Worm (Caenorhabditis elegans) whole organism, late embryonic: Measurements from ENCODE around the gene Y102E9.6.

ENCODE experiments used
- C08G9.2 ChIP-seq: sonication (generic microtip); optimal IDR thresholded peaks from 2 replicates; lab custom pipeline; 2016; ENCODE audit warnings: mild to moderate bottlenecking, missing genetic modification characterization, moderate library complexity, missing compliant biosample characterization
- C38D4.7 ChIP-seq: fragments of 200-800 bp; sonication (Bioruptor generic); optimal IDR thresholded peaks from 2 replicates; lab custom pipeline; 2018; ENCODE audit warnings: mild to moderate bottlenecking, missing genetic modification characterization, moderate library complexity, missing compliant biosample characterization
- F13H6.1 ChIP-seq: sonication (generic microtip); optimal IDR thresholded peaks from 2 replicates; lab custom pipeline; 2016; ENCODE audit warnings: missing genetic modification characterization, missing compliant biosample characterization
- K02D7.2 ChIP-seq: sonication (generic microtip); optimal IDR thresholded peaks from 2 replicates; lab custom pipeline; 2017; ENCODE audit warnings: mild to moderate bottlenecking, missing genetic modification characterization, missing compliant biosample characterization
- K09A11.1 ChIP-seq: sonication (generic microtip); optimal IDR thresholded peaks from 2 replicates; lab custom pipeline; 2017; ENCODE audit warnings: antibody characterized with exemption, mild to moderate bottlenecking, missing genetic modification characterization, missing compliant biosample characterization; ENCODE audit not compliant: insufficient read depth
- Y22D7AL.16 ChIP-seq: sonication (generic microtip); optimal IDR thresholded peaks from 2 replicates; lab custom pipeline; 2016; ENCODE audit warnings: missing genetic modification characterization, missing compliant biosample characterization
- ceh-19 ChIP-seq: fragments of 200-800 bp; sonication (Bioruptor generic); optimal IDR thresholded peaks from 2 replicates; lab custom pipeline; 2018; ENCODE audit warnings: mild to moderate bottlenecking, missing genetic modification characterization, missing compliant biosample characterization
- ceh-2 ChIP-seq: sonication (generic microtip); optimal IDR thresholded peaks from 2 replicates; lab custom pipeline; 2016; ENCODE audit warnings: missing genotype, missing genetic modification characterization, missing compliant biosample characterization
- ceh-24 ChIP-seq: sonication (generic microtip); optimal IDR thresholded peaks from 2 replicates; lab custom pipeline; 2016; ENCODE audit warnings: mild to moderate bottlenecking, missing genetic modification characterization, missing compliant biosample characterization
- ceh-34 ChIP-seq: sonication (generic microtip); optimal IDR thresholded peaks from 2 replicates; lab custom pipeline; 2016; ENCODE audit warnings: mild to moderate bottlenecking, missing genetic modification characterization, missing compliant biosample characterization
- ceh-48 ChIP-seq: sonication (generic microtip); optimal IDR thresholded peaks from 2 replicates; lab custom pipeline; 2016; ENCODE audit warnings: missing genetic modification characterization, inconsistent platforms, missing compliant biosample characterization
- ceh-6 ChIP-seq: fragments of 200-800 bp; sonication (Bioruptor generic); optimal IDR thresholded peaks from 2 replicates; lab custom pipeline; 2018; ENCODE audit warnings: mild to moderate bottlenecking, missing genetic modification characterization, missing compliant biosample characterization
- ceh-9 ChIP-seq: sonication (generic microtip); optimal IDR thresholded peaks from 2 replicates; lab custom pipeline; 2016; ENCODE audit warnings: mild to moderate bottlenecking, missing genetic modification characterization, inconsistent platforms, missing compliant biosample characterization
- che-1 ChIP-seq: sonication (generic microtip); optimal IDR thresholded peaks from 2 replicates; lab custom pipeline; 2016; ENCODE audit warnings: mild to moderate bottlenecking, missing genetic modification characterization, missing compliant biosample characterization
- dve-1 ChIP-seq: sonication (generic microtip); optimal IDR thresholded peaks from 2 replicates; lab custom pipeline; 2017; ENCODE audit warnings: antibody characterized with exemption, mild to moderate bottlenecking, missing genetic modification characterization, missing compliant biosample characterization
- elt-2 ChIP-seq: sonication (generic microtip); optimal IDR thresholded peaks from 2 replicates; lab custom pipeline; 2016; ENCODE audit warnings: missing genetic modification reagents, missing genetic modification characterization, missing compliant biosample characterization
- ets-4 ChIP-seq: sonication (generic microtip); optimal IDR thresholded peaks from 2 replicates; lab custom pipeline; 2016; ENCODE audit warnings: missing genetic modification characterization, missing compliant biosample characterization
- fax-1 ChIP-seq: sonication (generic microtip); optimal IDR thresholded peaks from 2 replicates; lab custom pipeline; 2016; ENCODE audit warnings: missing genotype, missing genetic modification characterization, missing compliant biosample characterization
- fkh-10 ChIP-seq: fragments of 150-350 bp; optimal IDR thresholded peaks from 2 replicates; lab custom pipeline; 2014; ENCODE audit warnings: missing biosample characterization, missing genetic modification reagents, missing genetic modification characterization
- gmeb-2 ChIP-seq: sonication (generic microtip); optimal IDR thresholded peaks from 2 replicates; lab custom pipeline; 2016; ENCODE audit warnings: missing genetic modification characterization, inconsistent platforms, missing compliant biosample characterization
- hlh-13 ChIP-seq: fragments of 200-800 bp; sonication (Bioruptor generic); optimal IDR thresholded peaks from 2 replicates; lab custom pipeline; 2018; ENCODE audit warnings: mild to moderate bottlenecking, missing genetic modification characterization, missing compliant biosample characterization
- hlh-6 ChIP-seq: sonication (generic microtip); optimal IDR thresholded peaks from 2 replicates; lab custom pipeline; 2016; ENCODE audit warnings: missing genotype, missing genetic modification characterization, missing compliant biosample characterization
- hlh-8 ChIP-seq: sonication (generic microtip); optimal IDR thresholded peaks from 2 replicates; lab custom pipeline; 2016; ENCODE audit warnings: missing genotype, missing genetic modification characterization, missing compliant biosample characterization
- lim-6 ChIP-seq: sonication (generic microtip); optimal IDR thresholded peaks from 2 replicates; lab custom pipeline; 2016; ENCODE audit warnings: missing genetic modification characterization, missing compliant biosample characterization
- nfya-1 ChIP-seq: sonication (generic microtip); optimal IDR thresholded peaks from 2 replicates; lab custom pipeline; 2017; ENCODE audit warnings: missing genetic modification characterization, mild to moderate bottlenecking, missing compliant biosample characterization, antibody characterized with exemption, moderate library complexity
- nhr-11 ChIP-seq: fragments of 150-350 bp; optimal IDR thresholded peaks from 2 replicates; lab custom pipeline; 2014; ENCODE audit warnings: missing biosample characterization, missing genetic modification characterization
- npax-4 ChIP-seq: sonication (generic microtip); optimal IDR thresholded peaks from 2 replicates; lab custom pipeline; 2016; ENCODE audit warnings: missing genetic modification characterization, missing compliant biosample characterization
- odd-2 ChIP-seq: sonication (generic microtip); optimal IDR thresholded peaks from 2 replicates; lab custom pipeline; 2017; ENCODE audit warnings: antibody characterized with exemption, mild to moderate bottlenecking, missing genetic modification characterization, missing compliant biosample characterization
- pag-3 ChIP-seq: sonication (generic microtip); optimal IDR thresholded peaks from 2 replicates; lab custom pipeline; 2016; ENCODE audit warnings: missing compliant biosample characterization, missing genetic modification characterization, borderline replicate concordance
- pat-9 ChIP-seq: fragments of 200-800 bp; sonication (Bioruptor generic); optimal IDR thresholded peaks from 2 replicates; lab custom pipeline; 2018; ENCODE audit warnings: mild to moderate bottlenecking, missing genetic modification characterization, moderate library complexity, missing compliant biosample characterization
- pha-2 ChIP-seq: sonication (generic microtip); optimal IDR thresholded peaks from 2 replicates; lab custom pipeline; 2017; ENCODE audit warnings: mild to moderate bottlenecking, missing genetic modification characterization, missing compliant biosample characterization
- rnt-1 ChIP-seq: sonication (generic microtip); optimal IDR thresholded peaks from 2 replicates; lab custom pipeline; 2016; ENCODE audit warnings: missing genetic modification characterization, missing compliant biosample characterization
- sdc-2 ChIP-seq: sonication (generic microtip); optimal IDR thresholded peaks from 2 replicates; lab custom pipeline; 2016; ENCODE audit warnings: missing genotype, missing genetic modification characterization, missing compliant biosample characterization
- sox-2 ChIP-seq: fragments of 200-800 bp; sonication (Bioruptor generic); IDR thresholded peaks from 2 replicates; pipeline ENCODE4 v1.3.6; 2022; ENCODE audit warnings: missing genetic modification reagents, missing genetic modification characterization, missing compliant biosample characterization
- sox-4 ChIP-seq: sonication (generic microtip); optimal IDR thresholded peaks from 2 replicates; lab custom pipeline; 2017; ENCODE audit warnings: mild to moderate bottlenecking, missing genetic modification characterization, inconsistent platforms, missing compliant biosample characterization
- tbx-2 ChIP-seq: sonication (generic microtip); optimal IDR thresholded peaks from 2 replicates; lab custom pipeline; 2016; ENCODE audit warnings: missing genetic modification characterization, missing compliant biosample characterization
- unc-3 ChIP-seq, 2 experiments: fragments of 200-800 bp in 1 of 2; sonication (Bioruptor generic) in 1 of 2; sonication (generic microtip) in 1 of 2; conservative IDR thresholded peaks in 1 of 2; optimal IDR thresholded peaks in 1 of 2; 2 replicates each; pipeline versions ENCODE4 v1.3.6 to Lab custom; 2016 to 2022; ENCODE audit warnings: missing compliant biosample characterization in 2 of 2, missing genetic modification characterization in 2 of 2, missing genetic modification reagents in 1 of 2
- unc-86 ChIP-seq: sonication (generic microtip); optimal IDR thresholded peaks from 2 replicates; lab custom pipeline; 2016; ENCODE audit warnings: missing genetic modification characterization, missing compliant biosample characterization
- ztf-16 ChIP-seq: sonication (generic microtip); optimal IDR thresholded peaks from 2 replicates; lab custom pipeline; 2017; ENCODE audit warnings: missing genetic modification characterization, missing compliant biosample characterization

Y102E9.6 gene

DNA sequence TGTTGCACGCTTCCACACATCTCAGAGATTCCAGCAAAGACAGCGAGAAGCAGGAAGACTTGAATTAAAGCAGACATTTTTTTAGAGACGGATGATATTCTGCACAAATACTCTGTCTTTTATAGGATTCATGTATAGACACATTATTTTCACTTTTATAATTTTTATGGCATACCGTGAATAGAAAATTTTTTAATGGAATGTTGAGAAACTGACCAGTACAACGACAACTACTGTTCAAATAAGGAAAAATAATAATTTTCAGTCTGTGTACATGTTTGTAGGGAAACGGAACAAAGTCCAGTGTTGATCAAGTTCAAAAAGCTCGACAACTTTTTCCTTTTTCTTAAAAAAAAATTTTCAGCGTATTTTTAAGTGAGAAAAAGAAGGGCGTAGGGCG, at the start of gene Y102E9.6:
Gene Y102E9.6 (minus strand): TSS at position 101 of the 400 bp plus-strand sequence.
- TF ChIP-seq pat-9 (tag; lab: Kevin White, UChicago) (no peak), ceh-34 (no peak), fkh-10 (GFP tag; lab: Kevin White, UChicago) (no peak), odd-2 (no peak), ceh-6 (GFP tag; lab: Kevin White, UChicago) (no peak), ceh-2 (tag; lab: Kevin White, UChicago) (no peak), K02D7.2 (tag; lab: Kevin White, UChicago) (no peak), sdc-2 (no peak), ceh-48 (tag; lab: Kevin White, UChicago) (no peak), lim-6 (tag; lab: Kevin White, UChicago) (no peak), ets-4 (tag; lab: Kevin White, UChicago) (no peak), gmeb-2 (tag; lab: Kevin White, UChicago) (no peak), pha-2 (tag; lab: Kevin White, UChicago) (no peak), C08G9.2 (tag; lab: Kevin White, UChicago) (no peak), pag-3 (tag; lab: Kevin White, UChicago) (no peak), F13H6.1 (no peak), ceh-19 (GFP tag; lab: Kevin White, UChicago) (no peak), nfya-1 (tag; lab: Kevin White, UChicago) (no peak)

DNA sequence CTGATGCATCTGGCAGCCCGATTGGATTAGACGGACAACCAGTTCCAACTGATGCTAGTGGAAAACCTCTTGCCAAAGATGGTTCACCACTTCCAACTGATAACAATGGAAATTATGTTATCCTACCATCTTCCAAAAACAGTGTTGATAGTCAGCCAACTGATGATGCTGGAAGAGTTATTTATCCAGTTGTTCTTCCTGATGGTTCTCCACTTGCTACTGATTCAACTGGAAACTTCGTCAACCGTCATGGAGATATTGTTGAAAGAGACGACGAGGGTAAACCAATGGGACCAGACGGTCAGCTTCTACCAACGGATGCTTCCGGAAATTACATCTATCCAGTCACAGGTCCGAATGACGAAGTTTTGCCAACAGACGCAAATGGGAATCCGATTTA, 20.3 kb upstream of the Y102E9.6 start:
- TF ChIP-seq K09A11.1 (tag; lab: Kevin White, UChicago), result no peak
- no peak for TF ChIP-seq tbx-2 (tag; lab: Kevin White, UChicago)
- TF ChIP-seq C08G9.2 (tag; lab: Kevin White, UChicago), result no peak
- no peak for TF ChIP-seq C38D4.7 (GFP tag; lab: Kevin White, UChicago)
- TF ChIP-seq fkh-10 (GFP tag; lab: Kevin White, UChicago), result no peak
- TF ChIP-seq nfya-1 (tag; lab: Kevin White, UChicago), result no peak
- TF ChIP-seq dve-1, result no peak
- no peak for TF ChIP-seq hlh-13 (GFP tag; lab: Kevin White, UChicago)
- TF ChIP-seq elt-2 (tag; lab: Kevin White, UChicago), result no peak
- TF ChIP-seq, all 69 proteins: peak for 0

DNA sequence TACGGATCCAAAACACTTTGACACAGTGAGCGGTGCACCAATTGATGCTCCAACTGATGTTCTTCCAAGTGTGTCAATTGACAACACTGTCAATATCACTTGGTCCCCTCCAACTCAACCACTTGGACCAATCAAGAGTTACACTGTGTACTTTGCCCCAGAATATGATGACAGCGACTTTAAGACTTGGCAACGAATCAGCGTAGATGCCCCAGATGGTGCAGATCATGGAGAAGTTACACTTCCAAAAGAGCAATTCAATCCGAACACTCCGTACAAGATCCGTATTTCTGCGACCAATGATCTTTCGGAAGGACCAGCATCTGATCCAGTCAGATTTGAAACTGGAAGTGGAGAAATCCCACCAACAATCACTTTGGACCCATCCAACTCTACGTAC, 16.1 kb upstream of the Y102E9.6 start:
- TF ChIP-seq sox-4 (tag; lab: Kevin White, UChicago), result no peak
- TF ChIP-seq unc-86 (tag; lab: Kevin White, UChicago), result no peak
- TF ChIP-seq hlh-8, result no peak
- no peak for TF ChIP-seq npax-4 (tag; lab: Kevin White, UChicago)
- no peak for TF ChIP-seq ztf-16 (tag; lab: Kevin White, UChicago)
- no peak for TF ChIP-seq unc-3 (GFP tag; conservative IDR thresholded peaks at IDR 0.05; lab: Robert Waterston, UW)
- no peak for TF ChIP-seq unc-3 (tag; optimal IDR thresholded peaks at IDR 0.05; lab: Kevin White, UChicago)
- TF ChIP-seq F13H6.1, result no peak
- no peak for TF ChIP-seq ceh-24 (tag; lab: Kevin White, UChicago)
- no peak for TF ChIP-seq Y22D7AL.16 (tag; lab: Kevin White, UChicago)
- no peak for TF ChIP-seq che-1 (tag; lab: Kevin White, UChicago)
- TF ChIP-seq sox-2 (GFP tag; lab: Robert Waterston, UW), result no peak
- TF ChIP-seq nhr-11 (tag; lab: Kevin White, UChicago), result no peak
- no peak for TF ChIP-seq ceh-9 (tag; lab: Kevin White, UChicago)
- TF ChIP-seq fax-1, result no peak
- no peak for TF ChIP-seq rnt-1
- no peak for TF ChIP-seq hlh-6 (tag; lab: Kevin White, UChicago)
- no peak for TF ChIP-seq ceh-2 (tag; lab: Kevin White, UChicago)
